Fruit fly (Drosophila melanogaster) whole organism, wandering third instar larva: ENCODE results near the gene CG15865.

Source experiments
- Abd-B ChIP-seq: fragments of >200 bp; optimal IDR thresholded peaks from 2 replicates; lab custom pipeline; 2017; ENCODE audit warnings: missing biosample characterization, missing genetic modification characterization
- CG32264 ChIP-seq: fragments of 200-800 bp; sonication (Bioruptor generic); optimal IDR thresholded peaks from 2 replicates; lab custom pipeline; 2016; ENCODE audit warnings: missing biosample characterization, missing genetic modification characterization
- CG9705 ChIP-seq: fragments of 200-800 bp; sonication (Bioruptor generic); optimal IDR thresholded peaks from 2 replicates; lab custom pipeline; 2018; ENCODE audit warnings: missing biosample characterization, mild to moderate bottlenecking, missing genetic modification characterization
- CrebA ChIP-seq: fragments of 200-800 bp; sonication (Bioruptor generic); optimal IDR thresholded peaks from 2 replicates; lab custom pipeline; 2016; ENCODE audit warnings: missing biosample characterization, mild to moderate bottlenecking, missing genetic modification characterization, borderline replicate concordance
- Dfd ChIP-seq: fragments of >200 bp; optimal IDR thresholded peaks from 2 replicates; lab custom pipeline; 2017; ENCODE audit warnings: missing biosample characterization, missing genetic modification characterization
- Dif ChIP-seq: fragments of 200-275, 200-300 bp; sonication (Bioruptor generic); optimal IDR thresholded peaks from 2 replicates; lab custom pipeline; 2018; ENCODE audit warnings: missing biosample characterization, missing genetic modification characterization; ENCODE audit not compliant: partially characterized antibody
- GATAd ChIP-seq: sonication (Bioruptor generic); optimal IDR thresholded peaks from 2 replicates; lab custom pipeline; 2016; ENCODE audit warnings: missing biosample characterization, missing genetic modification characterization
- Hnf4 ChIP-seq: fragments of 200-800 bp; sonication (Bioruptor generic); optimal IDR thresholded peaks from 2 replicates; lab custom pipeline; 2016; ENCODE audit warnings: missing biosample characterization, mild to moderate bottlenecking, missing genetic modification characterization
- Hr78 ChIP-seq: fragments of >200 bp; optimal IDR thresholded peaks from 2 replicates; lab custom pipeline; 2017; ENCODE audit warnings: missing biosample characterization, missing genetic modification characterization
- Hr83 ChIP-seq: fragments of 200-300 bp; sonication (Bioruptor generic); optimal IDR thresholded peaks from 2 replicates; lab custom pipeline; 2016; ENCODE audit warnings: missing biosample characterization, mild to moderate bottlenecking, missing genetic modification characterization, moderate library complexity; ENCODE audit not compliant: poor library complexity, severe bottlenecking
- Jra ChIP-seq: sonication (Bioruptor generic); optimal IDR thresholded peaks from 2 replicates; lab custom pipeline; 2016; ENCODE audit warnings: missing biosample characterization, missing genetic modification characterization
- Mio ChIP-seq: sonication (Bioruptor generic); optimal IDR thresholded peaks from 2 replicates; lab custom pipeline; 2016; ENCODE audit warnings: missing biosample characterization, missing genetic modification characterization
- Myc ChIP-seq: fragments of >200 bp; optimal IDR thresholded peaks from 2 replicates; lab custom pipeline; 2017
- N ChIP-seq: fragments of >200 bp; optimal IDR thresholded peaks from 2 replicates; lab custom pipeline; 2018; ENCODE audit warnings: missing biosample characterization, missing external identifiers, missing genetic modification characterization
- OdsH ChIP-seq: fragments of 200-800 bp; sonication (Bioruptor generic); optimal IDR thresholded peaks from 2 replicates; lab custom pipeline; 2016; ENCODE audit warnings: missing biosample characterization, mild to moderate bottlenecking, missing genetic modification characterization
- Rel ChIP-seq, 2 experiments: fragments of 200-800 bp; sonication (Bioruptor generic) in 1 of 2; optimal IDR thresholded peaks; 2 replicates in 1 of 2; 3 replicates in 1 of 2; lab custom pipeline; 2016 to 2019; ENCODE audit warnings: mild to moderate bottlenecking in 2 of 2, missing biosample characterization in 2 of 2, missing genetic modification characterization in 2 of 2, moderate library complexity in 1 of 2
- Sp1 ChIP-seq: fragments of 200-800 bp; sonication (Bioruptor generic); optimal IDR thresholded peaks from 3 replicates; lab custom pipeline; 2019; ENCODE audit warnings: missing biosample characterization, mild to moderate bottlenecking, missing genetic modification characterization, moderate library complexity
- Vsx2 ChIP-seq: fragments of 200-300, 225-300 bp; sonication (Bioruptor generic); optimal IDR thresholded peaks from 2 replicates; lab custom pipeline; 2018; ENCODE audit warnings: missing biosample characterization, missing genetic modification characterization; ENCODE audit not compliant: partially characterized antibody
- br ChIP-seq: fragments of 200-800 bp; sonication (Bioruptor generic); optimal IDR thresholded peaks from 2 replicates; lab custom pipeline; 2016; ENCODE audit warnings: missing biosample characterization, missing genetic modification characterization
- brk ChIP-seq: fragments of 200-800 bp; sonication (Bioruptor generic); optimal IDR thresholded peaks from 2 replicates; lab custom pipeline; 2016; ENCODE audit warnings: missing biosample characterization, mild to moderate bottlenecking, missing genetic modification characterization
- dl ChIP-seq, 2 experiments: fragments of 175-275, 200-275 bp in 1 of 2; fragments of 200-275 bp in 1 of 2; sonication (Bioruptor generic); optimal IDR thresholded peaks; lab custom pipeline; 2018; ENCODE audit warnings: mild to moderate bottlenecking in 2 of 2, missing biosample characterization in 2 of 2, missing genetic modification characterization in 2 of 2, moderate library complexity in 2 of 2; ENCODE audit not compliant: partially characterized antibody in 2 of 2, insufficient read depth in 1 of 2
- dsf ChIP-seq: sonication (Bioruptor generic); optimal IDR thresholded peaks from 2 replicates; lab custom pipeline; 2016; ENCODE audit warnings: missing biosample characterization, missing genetic modification characterization, borderline replicate concordance
- foxo ChIP-seq, 2 experiments: fragments of 200-800 bp; sonication (Bioruptor generic); optimal IDR thresholded peaks; 2 replicates in 1 of 2; 3 replicates in 1 of 2; lab custom pipeline; 2016 to 2017; ENCODE audit warnings: missing biosample characterization in 2 of 2, missing genetic modification characterization in 2 of 2
- fru ChIP-seq: fragments of 200-800 bp; sonication (Bioruptor generic); optimal IDR thresholded peaks from 3 replicates; lab custom pipeline; 2016; ENCODE audit warnings: missing biosample characterization, mild to moderate bottlenecking, missing genetic modification characterization
- jim ChIP-seq: fragments of 175-275, 200-325 bp; sonication (Bioruptor generic); optimal IDR thresholded peaks from 2 replicates; lab custom pipeline; 2016; ENCODE audit warnings: missing biosample characterization, mild to moderate bottlenecking, missing genetic modification characterization
- pan ChIP-seq: fragments of >200 bp; optimal IDR thresholded peaks from 2 replicates; lab custom pipeline; 2017
- psq ChIP-seq: fragments of 200-800 bp; sonication (Bioruptor generic); optimal IDR thresholded peaks from 3 replicates; lab custom pipeline; 2017; ENCODE audit warnings: missing biosample characterization, mild to moderate bottlenecking, missing genetic modification characterization, moderate library complexity
- rgr ChIP-seq: fragments of 200-800 bp; sonication (Bioruptor generic); optimal IDR thresholded peaks from 3 replicates; lab custom pipeline; 2016; ENCODE audit warnings: missing biosample characterization, mild to moderate bottlenecking, missing genetic modification characterization
- sage ChIP-seq: fragments of 200-800 bp; sonication (Bioruptor generic); optimal IDR thresholded peaks from 2 replicates; lab custom pipeline; 2016; ENCODE audit warnings: missing biosample characterization, mild to moderate bottlenecking, missing genetic modification characterization
- tai ChIP-seq: sonication (Bioruptor generic); optimal IDR thresholded peaks from 2 replicates; lab custom pipeline; 2016; ENCODE audit warnings: missing biosample characterization, missing genetic modification characterization
- usp ChIP-seq: fragments of >200 bp; optimal IDR thresholded peaks from 2 replicates; lab custom pipeline; 2017; ENCODE audit warnings: missing biosample characterization, missing genetic modification characterization
- woc ChIP-seq: sonication (Bioruptor generic); optimal IDR thresholded peaks from 2 replicates; lab custom pipeline; 2016; ENCODE audit warnings: missing biosample characterization, mild to moderate bottlenecking, missing genetic modification characterization

The CG15865 gene

dm6 chrX:16669849-16670248, 5.6 kb upstream of the CG15865 start:
- no peak for TF ChIP-seq jim (GFP tag; lab: Kevin White, UChicago)
- TF ChIP-seq Rel (GFP tag; optimal IDR thresholded peaks at IDR 0.05; lab: Kevin White, UChicago) = no peak
- TF ChIP-seq Rel (tag; optimal IDR thresholded peaks at IDR 0.05; lab: Kevin White, UChicago) = peak; percentile 72
- no peak for TF ChIP-seq GATAd
- TF ChIP-seq, all 38 proteins: peak for 1

- TF ChIP-seq tai (GFP tag; lab: Kevin White, UChicago) = no peak
- no peak for TF ChIP-seq Hr83 (GFP tag; lab: Kevin White, UChicago)
- TF ChIP-seq fru (GFP tag; lab: Kevin White, UChicago) = no peak
- TF ChIP-seq psq (GFP tag; lab: Kevin White, UChicago) = no peak
- no peak for TF ChIP-seq OdsH (GFP tag; lab: Kevin White, UChicago)
- no peak for TF ChIP-seq Sp1 (GFP tag; lab: Kevin White, UChicago)
- no peak for TF ChIP-seq Dfd (GFP tag; lab: Kevin White, UChicago)
- no peak for TF ChIP-seq Abd-B (GFP tag; lab: Kevin White, UChicago)
- no peak for TF ChIP-seq Hr78 (GFP tag; lab: Kevin White, UChicago)
- no peak for TF ChIP-seq Hnf4 (GFP tag; lab: Kevin White, UChicago)
- no peak for TF ChIP-seq GATAd
- TF ChIP-seq Vsx2 = no peak
- TF ChIP-seq Jra (GFP tag; lab: Kevin White, UChicago) = no peak
Observed at dm6 chrX:16660632-16661031, 3.6 kb downstream of the CG15865 start.

DNA sequence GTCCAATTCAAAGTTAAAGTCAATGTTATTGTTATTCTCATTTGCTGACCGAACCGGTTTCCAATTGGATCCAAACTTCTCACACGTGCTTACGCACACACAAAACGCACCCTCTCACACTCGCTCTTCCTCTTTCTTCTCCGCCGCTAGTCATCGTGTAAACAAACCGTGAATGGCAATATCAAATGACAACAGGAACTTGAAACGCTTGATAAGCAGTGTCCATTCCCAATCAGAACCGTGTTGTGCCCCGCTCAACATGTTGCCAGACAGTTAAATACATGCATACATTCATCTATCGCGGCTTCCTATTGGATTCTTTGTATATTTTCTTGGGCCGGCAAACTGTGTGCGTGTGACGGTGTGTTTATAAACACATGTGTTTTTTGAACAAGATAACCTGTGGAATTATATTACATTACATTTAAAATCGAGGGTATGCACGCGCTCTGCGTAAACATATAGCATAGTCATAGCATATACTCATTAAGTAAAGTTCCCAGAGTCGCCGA, 8.5 kb downstream of the CG15865 start:
- TF ChIP-seq jim (GFP tag; lab: Kevin White, UChicago) (no peak), Abd-B (GFP tag; lab: Kevin White, UChicago) (no peak), Sp1 (GFP tag; lab: Kevin White, UChicago) (peak; percentile 14), fru (GFP tag; lab: Kevin White, UChicago) (no peak), CG9705 (GFP tag; lab: Kevin White, UChicago) (no peak), dsf (GFP tag; lab: Kevin White, UChicago) (no peak), pan (no peak), Rel (GFP tag; optimal IDR thresholded peaks at IDR 0.05; lab: Kevin White, UChicago) (no peak), Rel (tag; optimal IDR thresholded peaks at IDR 0.05; lab: Kevin White, UChicago) (peak; percentile 48), brk (GFP tag; lab: Kevin White, UChicago) (no peak), CrebA (GFP tag; lab: Kevin White, UChicago) (no peak), foxo (GFP tag; optimal IDR thresholded peaks at IDR 0.05; lab: Kevin White, UChicago) (no peak), woc (GFP tag; lab: Kevin White, UChicago) (no peak), Dif (no peak), Mio (GFP tag; lab: Kevin White, UChicago) (no peak), rgr (GFP tag; lab: Kevin White, UChicago) (peak; percentile 15), Hr83 (GFP tag; lab: Kevin White, UChicago) (no peak), dl (GFP tag; optimal IDR thresholded peaks at IDR 0.05; lab: Kevin White, UChicago; ENCODE audit: insufficient read depth in 1 of 2, partially characterized antibody in 2 of 2) (no peak), usp (no peak), CG32264 (GFP tag; lab: Kevin White, UChicago) (no peak), psq (GFP tag; lab: Kevin White, UChicago) (peak; percentile 8), Myc (lab: Kevin White, UChicago) (no peak), br (GFP tag; lab: Kevin White, UChicago) (no peak), Jra (GFP tag; lab: Kevin White, UChicago) (no peak), N (GFP tag; lab: Kevin White, UChicago) (no peak), OdsH (GFP tag; lab: Kevin White, UChicago) (no peak), sage (GFP tag; lab: Kevin White, UChicago) (no peak)

DNA sequence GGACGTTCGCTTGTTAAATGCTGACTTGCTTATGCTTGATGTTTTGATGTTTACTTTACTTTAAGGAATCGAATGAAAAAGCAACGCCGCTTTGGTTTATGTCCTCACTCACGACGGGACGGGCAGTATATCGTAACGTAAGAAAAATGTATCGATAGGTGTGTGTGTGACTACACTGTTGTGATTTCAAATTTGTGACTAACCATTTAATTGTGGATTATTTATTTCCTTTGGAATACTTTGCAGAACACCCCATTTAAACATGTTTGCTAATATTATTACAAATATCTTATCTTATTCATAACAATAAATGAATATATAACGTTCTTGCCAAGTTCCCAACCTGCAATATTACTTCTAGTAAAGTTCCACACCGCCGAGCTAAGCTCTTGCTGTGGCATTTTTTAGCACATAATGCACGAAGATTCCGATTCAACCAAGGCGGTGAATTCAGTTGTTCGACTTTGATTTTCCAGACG, 9.3 kb downstream of the CG15865 start, which contains the start of the genes Nemp and r:
TSS of gene Nemp (minus strand) at position 85 of the 479 bp plus-strand sequence.
TSS of gene r (plus strand) at position 429 of the 479 bp plus-strand sequence.
- TF ChIP-seq usp = no peak
- peak; percentile 23 for TF ChIP-seq fru (GFP tag; lab: Kevin White, UChicago)
